ENCODE assay signal across 4 worm cellular contexts in genomic region chrIV:12278507-12278906, ce11.
TF ChIP-seq lines count a peak whose summit lies in the region.

TSS of gene tag-335 (minus strand) at chrIV:12278594.
TSS of gene vkmt-1 (plus strand) at chrIV:12278725.

TF ChIP-seq in whole organism, L1 larva, 84 proteins besides CTCF, POLR2A, EP300 and RAD21 (continued from another document and continues in another):
- TF ChIP-seq swsn-7 (tag; optimal IDR thresholded peaks at IDR 0.05; lab: Kevin White, UChicago): no peak
- TF ChIP-seq C04F5.9 (tag; optimal IDR thresholded peaks at IDR 0.05; lab: Kevin White, UChicago): no peak
- no peak for TF ChIP-seq irx-1 (tag; optimal IDR thresholded peaks at IDR 0.05; lab: Kevin White, UChicago)
- no peak for TF ChIP-seq isw-1 (GFP tag; IDR thresholded peaks at IDR 0.05; lab: Robert Waterston, UW)
- no peak for TF ChIP-seq hpl-2 (GFP tag; optimal IDR thresholded peaks at IDR 0.05; lab: Kevin White, UChicago)
- TF ChIP-seq efl-1 (optimal IDR thresholded peaks at IDR 0.05; lab: Kevin White, UChicago): peak; percentile 11 to 25
- peak; percentile 11 to 17 for TF ChIP-seq efl-1 (GFP tag; optimal IDR thresholded peaks at IDR 0.05 in 1 of 2; lab: Kevin White, UChicago)
- TF ChIP-seq ztf-11 (tag; optimal IDR thresholded peaks at IDR 0.05; lab: Kevin White, UChicago): no peak
- peak; percentile 16 for TF ChIP-seq tbx-2 (tag; optimal IDR thresholded peaks at IDR 0.05; lab: Kevin White, UChicago)
- no peak for TF ChIP-seq lin-13 (GFP tag; optimal IDR thresholded peaks at IDR 0.05; lab: Kevin White, UChicago)
- no peak for TF ChIP-seq pax-3 (tag; optimal IDR thresholded peaks at IDR 0.05; lab: Kevin White, UChicago)
- TF ChIP-seq nhr-11 (tag; optimal IDR thresholded peaks at IDR 0.05; lab: Kevin White, UChicago): no peak
- TF ChIP-seq lir-3 (tag; optimal IDR thresholded peaks at IDR 0.05; lab: Kevin White, UChicago; ENCODE audit: poor library complexity): peak; percentile 7
- TF ChIP-seq tlp-1 (tag; optimal IDR thresholded peaks at IDR 0.05; lab: Kevin White, UChicago): no peak
- TF ChIP-seq nhr-77 (tag; optimal IDR thresholded peaks at IDR 0.05; lab: Kevin White, UChicago): no peak
- no peak for TF ChIP-seq mab-9 (GFP tag; IDR thresholded peaks at IDR 0.05; lab: Robert Waterston, UW)
- TF ChIP-seq nhr-90 (tag; optimal IDR thresholded peaks at IDR 0.05; lab: Kevin White, UChicago; ENCODE audit: poor library complexity): no peak
- no peak for TF ChIP-seq ztf-4 (tag; optimal IDR thresholded peaks at IDR 0.05; lab: Kevin White, UChicago)
- no peak for TF ChIP-seq nhr-85 (tag; lab: Kevin White, UChicago)
- no peak for TF ChIP-seq nhr-237 (tag; optimal IDR thresholded peaks at IDR 0.05; lab: Kevin White, UChicago)
- TF ChIP-seq fkh-4 (tag; optimal IDR thresholded peaks at IDR 0.05; lab: Kevin White, UChicago; ENCODE audit: borderline replicate concordance): no peak
- TF ChIP-seq nhr-76 (tag; optimal IDR thresholded peaks at IDR 0.05; lab: Kevin White, UChicago): no peak
- TF ChIP-seq nhr-12 (tag; optimal IDR thresholded peaks at IDR 0.05; lab: Kevin White, UChicago): no peak
- TF ChIP-seq elt-3 (tag; optimal IDR thresholded peaks at IDR 0.05; lab: Kevin White, UChicago): no peak
- TF ChIP-seq nhr-19 (GFP tag; conservative IDR thresholded peaks at IDR 0.05; lab: Robert Waterston, UW): no peak
- TF ChIP-seq ama-1 (optimal IDR thresholded peaks at IDR 0.05; lab: Kevin White, UChicago): no peak
- TF ChIP-seq unc-30 (tag; optimal IDR thresholded peaks at IDR 0.05; lab: Kevin White, UChicago): no peak
- TF ChIP-seq nhr-20 (tag; optimal IDR thresholded peaks at IDR 0.05; lab: Kevin White, UChicago): peak; percentile 16
- TF ChIP-seq ceh-88 (GFP tag; IDR thresholded peaks at IDR 0.05; lab: Robert Waterston, UW): no peak
- no peak for TF ChIP-seq aha-1 (tag; optimal IDR thresholded peaks at IDR 0.05; lab: Kevin White, UChicago)
- no peak for TF ChIP-seq unc-62 (GFP tag; optimal IDR thresholded peaks at IDR 0.05; lab: Kevin White, UChicago)
- TF ChIP-seq lin-35 (GFP tag; optimal IDR thresholded peaks at IDR 0.05; lab: Kevin White, UChicago): peak; percentile 4 to 37
- no peak for TF ChIP-seq fkh-8 (tag; optimal IDR thresholded peaks at IDR 0.05; lab: Kevin White, UChicago)
- TF ChIP-seq egl-13 (tag; optimal IDR thresholded peaks at IDR 0.05; lab: Kevin White, UChicago): no peak

TF ChIP-seq in whole organism, L2 larva, 48 proteins besides CTCF, POLR2A, EP300 and RAD21 (continued from another document):
- TF ChIP-seq ama-1 (optimal IDR thresholded peaks at IDR 0.05; lab: Kevin White, UChicago) (no peak), ceh-82 (tag; optimal IDR thresholded peaks at IDR 0.05; lab: Kevin White, UChicago) (no peak), zag-1 (tag; optimal IDR thresholded peaks at IDR 0.05; lab: Kevin White, UChicago) (no peak), crh-2 (tag; optimal IDR thresholded peaks at IDR 0.05; lab: Kevin White, UChicago) (peak; percentile 18), lsy-2 (tag; optimal IDR thresholded peaks at IDR 0.05; lab: Kevin White, UChicago) (peak in 1 of 2 experiments; percentile 68), blmp-1 (tag; optimal IDR thresholded peaks at IDR 0.05; lab: Kevin White, UChicago; ENCODE audit: insufficient read depth) (no peak)

TF ChIP-seq in whole organism, L4 larva, 104 proteins besides CTCF, POLR2A, EP300 and RAD21 (continued from another document):
- no peak for TF ChIP-seq nhr-11 (tag; optimal IDR thresholded peaks at IDR 0.05; lab: Kevin White, UChicago)
- no peak for TF ChIP-seq unc-39 (tag; optimal IDR thresholded peaks at IDR 0.05; lab: Kevin White, UChicago)
- no peak for TF ChIP-seq spr-1 (tag; optimal IDR thresholded peaks at IDR 0.05; lab: Kevin White, UChicago)
- TF ChIP-seq ctbp-1 (GFP tag; IDR thresholded peaks at IDR 0.05; lab: Robert Waterston, UW): no peak
- no peak for TF ChIP-seq pqm-1 (tag; optimal IDR thresholded peaks at IDR 0.05; lab: Kevin White, UChicago)
- no peak for TF ChIP-seq lim-7 (GFP tag; IDR thresholded peaks at IDR 0.05; lab: Robert Waterston, UW)
- TF ChIP-seq jun-1 (tag; optimal IDR thresholded peaks at IDR 0.05; lab: Kevin White, UChicago): no peak
- peak in 1 of 2 experiments; percentile 84 for TF ChIP-seq unc-62 (GFP tag; optimal IDR thresholded peaks at IDR 0.05 in 1 of 2; lab: Kevin White, UChicago)
- TF ChIP-seq unc-62 (tag; optimal IDR thresholded peaks at IDR 0.05; lab: Kevin White, UChicago): no peak
- no peak for TF ChIP-seq mdl-1 (tag; optimal IDR thresholded peaks at IDR 0.05; lab: Kevin White, UChicago)
- no peak for TF ChIP-seq ceh-28 (tag; optimal IDR thresholded peaks at IDR 0.05; lab: Kevin White, UChicago)
- TF ChIP-seq F37D6.2 (tag; optimal IDR thresholded peaks at IDR 0.05; lab: Kevin White, UChicago): no peak
- no peak for TF ChIP-seq ZK546.5 (tag; optimal IDR thresholded peaks at IDR 0.05; lab: Kevin White, UChicago)
- no peak for TF ChIP-seq nhr-10 (tag; optimal IDR thresholded peaks at IDR 0.05; lab: Kevin White, UChicago)
- TF ChIP-seq Y75B8A.6 (GFP tag; IDR thresholded peaks at IDR 0.05; lab: Robert Waterston, UW): no peak
- no peak for TF ChIP-seq nhr-102 (tag; optimal IDR thresholded peaks at IDR 0.05; lab: Kevin White, UChicago)
- no peak for TF ChIP-seq nhr-76 (tag; optimal IDR thresholded peaks at IDR 0.05; lab: Kevin White, UChicago)
- TF ChIP-seq ztf-11 (tag; optimal IDR thresholded peaks at IDR 0.05; lab: Kevin White, UChicago): no peak
- TF ChIP-seq nhr-28 (tag; optimal IDR thresholded peaks at IDR 0.05; lab: Kevin White, UChicago): no peak
- TF ChIP-seq spr-3 (GFP tag; optimal IDR thresholded peaks at IDR 0.05; lab: Kevin White, UChicago): no peak
- no peak for TF ChIP-seq dmd-8 (GFP tag; IDR thresholded peaks at IDR 0.05; lab: Robert Waterston, UW)
- peak; percentile 50 for TF ChIP-seq unc-130 (GFP tag; optimal IDR thresholded peaks at IDR 0.05; lab: Kevin White, UChicago)
- TF ChIP-seq tag-97 (GFP tag; IDR thresholded peaks at IDR 0.05; lab: Robert Waterston, UW): no peak
- TF ChIP-seq lin-15B (tag; optimal IDR thresholded peaks at IDR 0.05; lab: Kevin White, UChicago): no peak
- TF ChIP-seq nhr-111 (GFP tag; optimal IDR thresholded peaks at IDR 0.05; lab: Kevin White, UChicago): no peak
- TF ChIP-seq ztf-7 (tag; optimal IDR thresholded peaks at IDR 0.05; lab: Kevin White, UChicago): no peak
- no peak for TF ChIP-seq zfp-2 (tag; optimal IDR thresholded peaks at IDR 0.05; lab: Kevin White, UChicago)
- TF ChIP-seq ces-1 (GFP tag; optimal IDR thresholded peaks at IDR 0.05; lab: Kevin White, UChicago): no peak

TF ChIP-seq in whole organism, young adult, 124 proteins besides CTCF, POLR2A, EP300 and RAD21 (continued from another document):
- peak; percentile 74 for TF ChIP-seq lsl-1 (GFP tag; optimal IDR thresholded peaks at IDR 0.05; lab: Kevin White, UChicago)
